Worm (Caenorhabditis elegans): ENCODE measurements around the gene pxf-1.
A peak's percentile ranks its signal among the peaks of the same experiment; 100 is the strongest.

pxf-1 gene

DNA sequence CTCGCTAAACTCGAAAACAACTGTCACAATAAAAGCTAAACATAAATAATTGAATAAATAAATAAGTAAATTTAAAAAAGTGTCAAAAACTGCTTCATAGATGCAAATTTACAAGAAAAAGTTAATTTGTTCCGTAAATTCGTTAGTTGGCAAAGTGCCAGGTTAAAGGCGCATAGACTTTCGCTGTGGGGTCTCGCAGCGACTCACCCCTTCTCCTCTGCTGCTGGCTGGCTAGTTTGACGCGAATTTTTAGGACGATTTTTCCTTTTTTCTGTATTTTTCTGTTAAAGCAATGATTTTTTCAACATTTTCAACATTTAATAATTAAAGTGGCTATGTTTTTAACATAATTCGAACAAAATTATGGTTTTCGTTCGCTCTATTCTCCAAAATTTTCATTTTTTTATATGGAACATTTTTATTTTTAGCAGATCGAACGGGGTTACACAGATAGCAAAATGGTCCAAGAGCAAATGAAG, 2.1 kb upstream of the pxf-1 start, which contains the start of gene rack-1:
Gene rack-1, plus strand, starts transcription at position 429 of the 479 bp plus-strand sequence.
- no peak for TF ChIP-seq F10E7.11 (tag; optimal IDR thresholded peaks at IDR 0.05)
- no peak for TF ChIP-seq attf-6 (GFP tag; IDR thresholded peaks at IDR 0.05)
- TF ChIP-seq aptf-3 (GFP tag; IDR thresholded peaks at IDR 0.05): no peak
- no peak for TF ChIP-seq unc-130 (GFP tag; optimal IDR thresholded peaks at IDR 0.05)
- TF ChIP-seq C17E4.6 (GFP tag; IDR thresholded peaks at IDR 0.05): no peak
- no peak for TF ChIP-seq nhr-120 (GFP tag; IDR thresholded peaks at IDR 0.05)
- peak; percentile 26 for TF ChIP-seq lin-54 (GFP tag; optimal IDR thresholded peaks at IDR 0.05)
- no peak for TF ChIP-seq ztf-6 (GFP tag; IDR thresholded peaks at IDR 0.05)
- no peak for TF ChIP-seq ccch-3 (GFP tag; optimal IDR thresholded peaks at IDR 0.05)
- no peak for TF ChIP-seq Y95B8A.8 (GFP tag; IDR thresholded peaks at IDR 0.05)
- TF ChIP-seq snpc-4 (GFP tag; optimal IDR thresholded peaks at IDR 0.05): peak; percentile 54
- TF ChIP-seq snpc-4 (tag; optimal IDR thresholded peaks at IDR 0.05): peak in 2 of 4 experiments; percentile 4 to 30
- TF ChIP-seq hlh-26 (GFP tag; conservative IDR thresholded peaks at IDR 0.05): no peak
- TF ChIP-seq Y53F4B.3 (GFP tag; IDR thresholded peaks at IDR 0.05): no peak
- TF ChIP-seq tbx-9 (tag; optimal IDR thresholded peaks at IDR 0.05; ENCODE audit: borderline replicate concordance): no peak
- no peak for TF ChIP-seq dpl-1 (GFP tag; optimal IDR thresholded peaks at IDR 0.05)
- TF ChIP-seq rcor-1 (GFP tag; IDR thresholded peaks at IDR 0.05): no peak
- no peak for TF ChIP-seq nfya-2 (GFP tag; IDR thresholded peaks at IDR 0.05)
- TF ChIP-seq pbrm-1 (GFP tag; IDR thresholded peaks at IDR 0.05): peak; percentile 9; the same call in 1 of the 2 replicates
- TF ChIP-seq lir-1 (GFP tag; conservative IDR thresholded peaks at IDR 0.05): no peak
- TF ChIP-seq zim-3 (tag; optimal IDR thresholded peaks at IDR 0.05): no peak
- no peak for TF ChIP-seq die-1 (tag; optimal IDR thresholded peaks at IDR 0.05)
- no peak for TF ChIP-seq F22D6.2 (tag; optimal IDR thresholded peaks at IDR 0.05)
- TF ChIP-seq lin-26 (GFP tag; IDR thresholded peaks at IDR 0.05): no peak
- TF ChIP-seq B0035.1 (tag; optimal IDR thresholded peaks at IDR 0.05): no peak
- peak; percentile 58 for TF ChIP-seq madf-6 (GFP tag; IDR thresholded peaks at IDR 0.05)
- no peak for TF ChIP-seq madf-3 (GFP tag; IDR thresholded peaks at IDR 0.05)
- no peak for TF ChIP-seq dpff-1 (tag; optimal IDR thresholded peaks at IDR 0.05)
- TF ChIP-seq Y67H2A.10 (GFP tag; conservative IDR thresholded peaks at IDR 0.05): no peak
- TF ChIP-seq ztf-28 (GFP tag; IDR thresholded peaks at IDR 0.05): no peak
- TF ChIP-seq F49E8.2 (tag; optimal IDR thresholded peaks at IDR 0.05; ENCODE audit: insufficient read depth): peak; percentile 1
- no peak for TF ChIP-seq nfyb-1 (GFP tag; IDR thresholded peaks at IDR 0.05)
- TF ChIP-seq C06A6.2 (GFP tag; conservative IDR thresholded peaks at IDR 0.05): no peak
- peak; percentile 33; the same call in 1 of the 2 replicates for TF ChIP-seq hmg-1.2 (GFP tag; IDR thresholded peaks at IDR 0.05)
- no peak for TF ChIP-seq madf-8 (GFP tag; conservative IDR thresholded peaks at IDR 0.05)
- TF ChIP-seq sdz-38 (tag; optimal IDR thresholded peaks at IDR 0.05): no peak
- TF ChIP-seq aptf-2 (GFP tag; conservative IDR thresholded peaks at IDR 0.05): no peak
- TF ChIP-seq pha-4 (tag; optimal IDR thresholded peaks at IDR 0.05): no peak
- TF ChIP-seq nhr-179 (tag; optimal IDR thresholded peaks at IDR 0.05): no peak
- no peak for TF ChIP-seq bed-1 (GFP tag; IDR thresholded peaks at IDR 0.05)
- peak; percentile 15 for TF ChIP-seq lsl-1 (GFP tag; optimal IDR thresholded peaks at IDR 0.05)
- no peak for TF ChIP-seq gei-17 (GFP tag; optimal IDR thresholded peaks at IDR 0.05)
- TF ChIP-seq ceh-91 (GFP tag; IDR thresholded peaks at IDR 0.05): no peak
- TF ChIP-seq unc-62 (GFP tag; optimal IDR thresholded peaks at IDR 0.05): no peak
- no peak for TF ChIP-seq mes-4 (tag; optimal IDR thresholded peaks at IDR 0.05)
- no peak for TF ChIP-seq Y79H2A.3 (GFP tag; conservative IDR thresholded peaks at IDR 0.05)
- peak; percentile 63 for TF ChIP-seq snpc-3.4 (tag; optimal IDR thresholded peaks at IDR 0.05)
- no peak for TF ChIP-seq let-607 (tag; optimal IDR thresholded peaks at IDR 0.05)
- no peak for TF ChIP-seq rec-8 (tag; optimal IDR thresholded peaks at IDR 0.05)

Data from whole organism, young adult.